Fruit fly (Drosophila melanogaster): ENCODE data around the gene CG10616.
A peak's percentile ranks its signal among the peaks of the same experiment; 100 is the strongest.

dm6 chr3L:12442593-12442992 is 28.9 kb upstream of the CG10616 start:
- TF ChIP-seq dsx (GFP tag; optimal IDR thresholded peaks at IDR 0.05; ENCODE audit: poor library complexity, severe bottlenecking) (peak; percentile 87), CG6163 (GFP tag; IDR thresholded peaks at IDR 0.05) (peak; percentile 65; the same call in 2 of the 3 replicates), Smox (GFP tag; optimal IDR thresholded peaks at IDR 0.05) (peak; percentile 75), dac (GFP tag; optimal IDR thresholded peaks at IDR 0.05) (no peak), CG8319 (GFP tag; optimal IDR thresholded peaks at IDR 0.05) (peak; percentile 15), Eip93F (GFP tag; optimal IDR thresholded peaks at IDR 0.05) (no peak), achi (GFP tag; optimal IDR thresholded peaks at IDR 0.05) (peak; percentile 73)

Measured in whole organism, prepupa.